Worm (Caenorhabditis elegans) whole organism, young adult: ENCODE data around the gene C24H10.2.

Experiments
- B0019.2 ChIP-seq: fragments of 200-800 bp; sonication (Bioruptor generic); conservative IDR thresholded peaks from 2 replicates; pipeline ENCODE4 v1.3.6; 2022; ENCODE audit warnings: missing genetic modification reagents, missing genetic modification characterization, missing compliant biosample characterization
- D2030.7 ChIP-seq: fragments of 200-800 bp; sonication (Bioruptor generic); IDR thresholded peaks from 2 replicates; pipeline ENCODE4 v1.3.6; 2022; ENCODE audit warnings: missing genetic modification reagents, missing genetic modification characterization, missing compliant biosample characterization
- F37B4.10 ChIP-seq: fragments of 200-800 bp; sonication (Bioruptor generic); IDR thresholded peaks from 2 replicates; pipeline ENCODE4 v1.3.6; 2022; ENCODE audit warnings: missing genetic modification characterization, missing compliant biosample characterization
- F52B5.7 ChIP-seq: sonication (generic microtip); optimal IDR thresholded peaks from 2 replicates; lab custom pipeline; 2016; ENCODE audit warnings: mild to moderate bottlenecking, missing genetic modification characterization, missing compliant biosample characterization
- F57C9.4 ChIP-seq: sonication (generic microtip); optimal IDR thresholded peaks from 2 replicates; lab custom pipeline; 2017; ENCODE audit warnings: mild to moderate bottlenecking, missing genetic modification characterization, missing compliant biosample characterization
- K12H6.12 ChIP-seq: fragments of 200-800 bp; sonication (Bioruptor generic); optimal IDR thresholded peaks from 2 replicates; lab custom pipeline; 2018; ENCODE audit warnings: mild to moderate bottlenecking, missing genetic modification characterization, missing compliant biosample characterization
- Y56A3A.18 ChIP-seq: fragments of 200-800 bp; sonication (Bioruptor generic); IDR thresholded peaks from 2 replicates; pipeline ENCODE4 v1.3.6; 2022; ENCODE audit warnings: missing genetic modification reagents, missing genetic modification characterization, missing compliant biosample characterization
- ama-1 ChIP-seq, 3 experiments: fragments of 150-350 bp in 1 of 3; sonication (generic microtip) in 2 of 3; optimal IDR thresholded peaks; 2 replicates each; lab custom pipeline; 2014 to 2018; ENCODE audit warnings: missing biosample characterization in 2 of 3, missing genetic modification characterization in 2 of 3, missing genetic modification reagents in 2 of 3
- aptf-3 ChIP-seq: fragments of 200-800 bp; sonication (Bioruptor generic); IDR thresholded peaks from 2 replicates; pipeline ENCODE4 v1.3.6; 2022; ENCODE audit warnings: missing genetic modification characterization, missing compliant biosample characterization
- attf-5 ChIP-seq: fragments of 200-800 bp; sonication (Bioruptor generic); optimal IDR thresholded peaks from 2 replicates; lab custom pipeline; 2018; ENCODE audit warnings: mild to moderate bottlenecking, missing genetic modification characterization, missing compliant biosample characterization
- attf-6 ChIP-seq: fragments of 200-800 bp; sonication (Bioruptor generic); IDR thresholded peaks from 2 replicates; pipeline ENCODE4 v1.3.6; 2022; ENCODE audit warnings: missing genetic modification reagents, missing genetic modification characterization, missing compliant biosample characterization
- cebp-2 ChIP-seq: fragments of 200-800 bp; sonication (Bioruptor generic); IDR thresholded peaks from 2 replicates; pipeline ENCODE4 v1.3.6; 2022; ENCODE audit warnings: missing genetic modification characterization, missing compliant biosample characterization
- ceh-100 ChIP-seq: fragments of 200-800 bp; sonication (Bioruptor generic); IDR thresholded peaks from 2 replicates; pipeline ENCODE4 v1.3.6; 2022; ENCODE audit warnings: missing genetic modification reagents, missing genetic modification characterization, missing compliant biosample characterization
- die-1 ChIP-seq: sonication (generic microtip); optimal IDR thresholded peaks from 2 replicates; lab custom pipeline; 2016; ENCODE audit warnings: missing genotype, mild to moderate bottlenecking, missing genetic modification characterization, missing compliant biosample characterization
- dpff-1 ChIP-seq: sonication (generic microtip); optimal IDR thresholded peaks from 2 replicates; lab custom pipeline; 2017; ENCODE audit warnings: mild to moderate bottlenecking, missing genetic modification characterization, missing compliant biosample characterization
- dpl-1 ChIP-seq: fragments of 150-350 bp; optimal IDR thresholded peaks from 2 replicates; lab custom pipeline; 2014; ENCODE audit warnings: missing biosample characterization, missing genetic modification reagents, missing genetic modification characterization
- egl-44 ChIP-seq: fragments of 200-800 bp; sonication (Bioruptor generic); IDR thresholded peaks from 2 replicates; pipeline ENCODE4 v1.3.6; 2022; ENCODE audit warnings: missing genetic modification reagents, missing genetic modification characterization, missing compliant biosample characterization
- hlh-26 ChIP-seq: fragments of 200-800 bp; sonication (Bioruptor generic); conservative IDR thresholded peaks from 2 replicates; pipeline ENCODE4 v1.3.6; 2022; ENCODE audit warnings: missing genetic modification reagents, missing genetic modification characterization, missing compliant biosample characterization
- hmg-1.2 ChIP-seq: fragments of 200-800 bp; sonication (Bioruptor generic); IDR thresholded peaks from 2 replicates; pipeline ENCODE4 v1.3.6; 2022; ENCODE audit warnings: missing genetic modification reagents, missing genetic modification characterization, missing compliant biosample characterization
- let-607 ChIP-seq, 2 experiments: fragments of 200-800 bp in 1 of 2; sonication (Bioruptor generic) in 1 of 2; sonication (generic microtip) in 1 of 2; optimal IDR thresholded peaks; 2 replicates each; lab custom pipeline; 2016 to 2018; ENCODE audit warnings: mild to moderate bottlenecking in 2 of 2, missing compliant biosample characterization in 2 of 2, missing genetic modification characterization in 2 of 2, moderate library complexity in 2 of 2, missing genotype in 1 of 2
- lin-54 ChIP-seq: fragments of 200-800 bp; sonication (Bioruptor generic); optimal IDR thresholded peaks from 2 replicates; lab custom pipeline; 2018; ENCODE audit warnings: mild to moderate bottlenecking, missing genetic modification characterization, missing compliant biosample characterization
- lsy-27 ChIP-seq: sonication (generic microtip); optimal IDR thresholded peaks from 2 replicates; lab custom pipeline; 2017; ENCODE audit warnings: missing genetic modification characterization, mild to moderate bottlenecking, missing compliant biosample characterization, antibody characterized with exemption, missing genotype, borderline replicate concordance; ENCODE audit not compliant: insufficient read depth
- nhr-27 ChIP-seq: fragments of 200-800 bp; sonication (Bioruptor generic); optimal IDR thresholded peaks from 2 replicates; lab custom pipeline; 2018; ENCODE audit warnings: mild to moderate bottlenecking, missing genetic modification characterization, moderate library complexity, missing compliant biosample characterization
- rcor-1 ChIP-seq: fragments of 200-800 bp; sonication (Bioruptor generic); IDR thresholded peaks from 2 replicates; pipeline ENCODE4 v1.3.6; 2022; ENCODE audit warnings: missing genetic modification reagents, missing genetic modification characterization, missing compliant biosample characterization
- rec-8 ChIP-seq, 2 experiments: sonication (generic microtip); optimal IDR thresholded peaks; 2 replicates each; lab custom pipeline; 2016; ENCODE audit warnings: mild to moderate bottlenecking in 2 of 2, missing genetic modification characterization in 2 of 2, missing genetic modification reagents in 2 of 2, missing genotype in 2 of 2, missing biosample characterization in 1 of 2, missing compliant biosample characterization in 1 of 2, moderate library complexity in 1 of 2
- snpc-1.1 ChIP-seq: sonication (generic microtip); optimal IDR thresholded peaks from 2 replicates; lab custom pipeline; 2017; ENCODE audit warnings: missing genetic modification characterization, mild to moderate bottlenecking, missing compliant biosample characterization, antibody characterized with exemption, moderate library complexity, missing genotype, missing genetic modification reagents; ENCODE audit not compliant: insufficient read depth
- snpc-1.3 ChIP-seq: sonication (generic microtip); optimal IDR thresholded peaks from 2 replicates; lab custom pipeline; 2017; ENCODE audit warnings: missing genetic modification characterization, mild to moderate bottlenecking, missing compliant biosample characterization, antibody characterized with exemption, moderate library complexity, missing genotype, missing genetic modification reagents; ENCODE audit not compliant: insufficient read depth
- snpc-3.4 ChIP-seq: sonication (generic microtip); optimal IDR thresholded peaks from 2 replicates; lab custom pipeline; 2017; ENCODE audit warnings: missing genetic modification characterization, mild to moderate bottlenecking, missing compliant biosample characterization, antibody characterized with exemption, moderate library complexity, missing genotype, missing genetic modification reagents
- tbp1 ChIP-seq: fragments of 200-800 bp; sonication (Bioruptor generic); optimal IDR thresholded peaks from 2 replicates; lab custom pipeline; 2018; ENCODE audit warnings: mild to moderate bottlenecking, missing genetic modification characterization, missing compliant biosample characterization
- tlf-1 ChIP-seq: fragments of 200-800 bp; sonication (Bioruptor generic); optimal IDR thresholded peaks from 2 replicates; lab custom pipeline; 2018; ENCODE audit warnings: mild to moderate bottlenecking, missing genetic modification characterization, missing compliant biosample characterization
- unc-62 ChIP-seq: fragments of 150-350 bp; optimal IDR thresholded peaks from 2 replicates; lab custom pipeline; 2014; ENCODE audit warnings: missing biosample characterization, missing genetic modification reagents, missing genetic modification characterization
- ztf-18 ChIP-seq: sonication (generic microtip); optimal IDR thresholded peaks from 2 replicates; lab custom pipeline; 2016; ENCODE audit warnings: missing genotype, mild to moderate bottlenecking, missing genetic modification characterization, missing compliant biosample characterization
- ztf-22 ChIP-seq: fragments of 200-800 bp; sonication (Bioruptor generic); optimal IDR thresholded peaks from 2 replicates; lab custom pipeline; 2018; ENCODE audit warnings: mild to moderate bottlenecking, missing genetic modification characterization, moderate library complexity, missing compliant biosample characterization
- ztf-25 ChIP-seq: fragments of 200-800 bp; sonication (Bioruptor generic); IDR thresholded peaks from 2 replicates; pipeline ENCODE4 v1.3.6; 2022; ENCODE audit warnings: missing genetic modification reagents, missing genetic modification characterization, missing compliant biosample characterization
- ztf-3 ChIP-seq: fragments of 200-800 bp; sonication (Bioruptor generic); optimal IDR thresholded peaks from 2 replicates; lab custom pipeline; 2018; ENCODE audit warnings: mild to moderate bottlenecking, missing genetic modification characterization, missing compliant biosample characterization
- ztf-6 ChIP-seq: fragments of 200-800 bp; sonication (Bioruptor generic); IDR thresholded peaks from 2 replicates; pipeline ENCODE4 v1.3.6; 2022; ENCODE audit warnings: missing genetic modification reagents, missing genetic modification characterization, missing compliant biosample characterization

Gene C24H10.2

DNA sequence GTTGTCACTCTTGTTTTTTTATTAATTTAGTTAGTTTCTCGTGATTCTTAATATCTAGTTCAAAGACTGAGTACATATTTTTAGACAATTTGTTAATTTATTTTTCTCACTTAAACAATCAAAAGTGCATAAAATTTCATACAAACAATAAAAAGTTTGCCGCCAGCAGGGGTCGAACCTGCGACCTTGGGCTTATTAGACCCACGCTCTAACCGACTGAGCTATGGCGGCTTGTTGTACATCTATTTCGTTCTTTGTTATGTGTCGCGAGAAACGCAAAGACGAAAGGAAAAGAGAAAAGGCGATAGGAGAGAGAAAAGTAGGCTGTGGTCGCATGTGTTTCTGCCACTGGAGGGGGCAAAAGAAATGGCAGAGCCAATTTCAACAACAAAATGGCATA, 21.1 kb downstream of the C24H10.2 start (continued):
- TF ChIP-seq snpc-1.1 (peak; percentile 45), D2030.7 (GFP tag; lab: Robert Waterston, UW) (peak; percentile 62; the same call in 1 of the 2 replicates), B0019.2 (GFP tag; lab: Robert Waterston, UW) (no peak), ztf-18 (tag; lab: Kevin White, UChicago) (peak; percentile 76), rec-8 (tag; optimal IDR thresholded peaks at IDR 0.05; lab: Kevin White, UChicago) (peak; percentile 64 to 93), ztf-3 (GFP tag; lab: Kevin White, UChicago) (peak; percentile 76), ama-1 (optimal IDR thresholded peaks at IDR 0.05; lab: Kevin White, UChicago) (no peak), ama-1 (GFP tag; optimal IDR thresholded peaks at IDR 0.05; lab: Kevin White, UChicago) (peak; percentile 57 to 75), ceh-100 (GFP tag; lab: Robert Waterston, UW) (no peak), cebp-2 (GFP tag; lab: Robert Waterston, UW) (peak; percentile 96), rcor-1 (GFP tag; lab: Robert Waterston, UW) (peak; percentile 83), lin-54 (GFP tag; lab: Kevin White, UChicago) (peak; percentile 64), F37B4.10 (GFP tag; lab: Robert Waterston, UW) (no peak), lsy-27 (tag; lab: Kevin White, UChicago) (peak; percentile 76), snpc-3.4 (tag; lab: Kevin White, UChicago) (peak; percentile 68), K12H6.12 (tag; lab: Kevin White, UChicago) (peak; percentile 81), F52B5.7 (tag; lab: Kevin White, UChicago) (peak; percentile 83), die-1 (tag; lab: Kevin White, UChicago) (peak; percentile 93), egl-44 (peak; percentile 76; the same call in 1 of the 2 replicates), Y56A3A.18 (peak; percentile 61; the same call in 1 of the 2 replicates), dpff-1 (tag; lab: Kevin White, UChicago) (no peak), unc-62 (GFP tag; lab: Kevin White, UChicago) (no peak), F57C9.4 (peak; percentile 56), let-607 (tag; optimal IDR thresholded peaks at IDR 0.05; lab: Kevin White, UChicago) (peak; percentile 65 to 81), tlf-1 (peak; percentile 60), ztf-6 (GFP tag; lab: Robert Waterston, UW) (peak; percentile 23; the same call in 1 of the 2 replicates), snpc-1.3 (tag; lab: Kevin White, UChicago) (peak; percentile 90), hlh-26 (GFP tag; lab: Robert Waterston, UW) (no peak), attf-6 (peak; percentile 63; the same call in 1 of the 2 replicates), ztf-22 (GFP tag; lab: Kevin White, UChicago) (peak; percentile 66), attf-5 (GFP tag; lab: Kevin White, UChicago) (peak; percentile 72), ztf-25 (peak; percentile 92), aptf-3 (GFP tag; lab: Robert Waterston, UW) (peak; percentile 86; the same call in 1 of the 2 replicates), tbp1 (GFP tag; lab: Kevin White, UChicago) (peak; percentile 96), nhr-27 (tag; lab: Kevin White, UChicago) (peak; percentile 52)

DNA sequence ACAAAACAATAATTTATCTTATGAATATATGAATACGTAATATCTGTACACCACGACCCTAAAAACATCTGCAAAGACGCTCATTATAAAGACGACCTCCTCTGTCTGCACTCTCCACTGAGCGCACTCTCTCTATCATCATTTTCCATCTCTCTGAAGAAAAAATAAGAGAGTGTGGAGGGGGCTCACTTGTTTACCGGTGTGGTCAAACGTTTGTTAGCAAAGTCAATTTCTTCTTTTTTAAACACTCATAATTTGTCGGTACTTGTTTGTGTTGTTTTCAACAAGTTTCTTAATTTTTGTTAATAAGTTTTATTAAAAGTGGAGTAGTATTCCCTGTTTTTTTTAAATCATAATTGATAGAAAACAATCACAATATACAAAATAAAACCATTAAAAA, 21.8 kb downstream of the C24H10.2 start:
- TF ChIP-seq hmg-1.2 (GFP tag; lab: Robert Waterston, UW) (peak; percentile 44; the same call in 1 of the 2 replicates), dpl-1 (GFP tag; lab: Kevin White, UChicago) (no peak)
